Fruit fly (Drosophila melanogaster) S2 (cell line): ENCODE results near the gene CG3517.

Experiments used
- CG8478 ChIP-seq: fragments of >200 bp; optimal IDR thresholded peaks from 2 replicates; lab custom pipeline; 2018
- CTCF ChIP-seq, 2 experiments: fragments of >200 bp; optimal IDR thresholded peaks; 2 replicates each; lab custom pipeline; 2018

DNA sequence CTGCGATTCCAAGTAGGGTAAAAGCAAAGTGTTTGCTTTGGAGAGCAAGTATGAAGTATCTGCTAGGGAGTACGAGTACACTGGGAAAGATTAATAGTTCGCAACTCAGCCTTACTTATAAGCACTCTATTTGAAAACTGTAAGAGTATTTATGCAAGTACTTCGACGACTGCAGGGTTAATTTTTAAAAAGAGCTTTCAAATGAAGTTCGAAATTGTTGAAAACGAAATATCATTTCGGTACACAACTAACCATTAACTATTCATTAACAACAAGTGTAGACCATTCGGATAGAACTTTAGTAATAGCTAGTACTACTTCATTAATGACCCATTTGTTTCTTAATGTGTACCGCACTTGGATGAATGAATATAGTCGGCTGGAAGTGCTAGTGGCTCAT lies 41.7 kb downstream of the CG3517 start:
- TF ChIP-seq CTCF (optimal IDR thresholded peaks at IDR 0.05; lab: Kevin White, UChicago) = no peak
- no peak for TF ChIP-seq CG8478 (lab: Kevin White, UChicago)
